Fruit fly (Drosophila melanogaster): ENCODE data around the gene p130CAS.

p130CAS gene

dm6 chr3L:165981-166788 is 13.5 kb downstream of the p130CAS start (continued):
- no peak for TF ChIP-seq CG3726 (GFP tag; IDR thresholded peaks at IDR 0.05)
- no peak for TF ChIP-seq CG7987 (GFP tag; optimal IDR thresholded peaks at IDR 0.05)
- TF ChIP-seq Spps (tag; optimal IDR thresholded peaks at IDR 0.05): no peak
- no peak for TF ChIP-seq Doc2 (GFP tag; IDR thresholded peaks at IDR 0.05)
- TF ChIP-seq Dref (GFP tag; IDR thresholded peaks at IDR 0.05): no peak
- TF ChIP-seq D (optimal IDR thresholded peaks at IDR 0.05): no peak
- peak; percentile 27 for TF ChIP-seq D (GFP tag; optimal IDR thresholded peaks at IDR 0.05)
- no peak for TF ChIP-seq Hmx (GFP tag; optimal IDR thresholded peaks at IDR 0.05)
- no peak for TF ChIP-seq Scr (GFP tag; IDR thresholded peaks at IDR 0.05; ENCODE audit: partially characterized antibody)
- no peak for TF ChIP-seq Ada2b (GFP tag; IDR thresholded peaks at IDR 0.05)
- no peak for TF ChIP-seq sima (GFP tag; optimal IDR thresholded peaks at IDR 0.05)
- no peak for TF ChIP-seq gt (GFP tag; IDR thresholded peaks at IDR 0.05)
- TF ChIP-seq CG15269 (tag; optimal IDR thresholded peaks at IDR 0.05): no peak
- no peak for TF ChIP-seq CoRest (tag; optimal IDR thresholded peaks at IDR 0.05)
- peak in 1 of 2 experiments; percentile 11 for TF ChIP-seq Hr51 (GFP tag; optimal IDR thresholded peaks at IDR 0.05)
- no peak for TF ChIP-seq dan (GFP tag; IDR thresholded peaks at IDR 0.05)
- 0 out of 2 replicates have a peak, but pooled peaks have one; percentile 12 for TF ChIP-seq ttk (GFP tag; IDR thresholded peaks at IDR 0.05)
- no peak for TF ChIP-seq sqz (GFP tag; optimal IDR thresholded peaks at IDR 0.05)
- 0 out of 2 replicates have a peak, but pooled peaks have one; percentile 22 for TF ChIP-seq stc (GFP tag; IDR thresholded peaks at IDR 0.05)
- TF ChIP-seq CG10565 (GFP tag; optimal IDR thresholded peaks at IDR 0.05): no peak
- no peak for TF ChIP-seq Sry-δ (GFP tag; optimal IDR thresholded peaks at IDR 0.05)
- no peak for TF ChIP-seq HLH54F (GFP tag; optimal IDR thresholded peaks at IDR 0.05)
- TF ChIP-seq sc (optimal IDR thresholded peaks at IDR 0.05): no peak
- no peak for TF ChIP-seq sc (GFP tag; optimal IDR thresholded peaks at IDR 0.05)
- TF ChIP-seq ranshi (GFP tag; IDR thresholded peaks at IDR 0.05): no peak
- TF ChIP-seq CG12744 (GFP tag; optimal IDR thresholded peaks at IDR 0.05): no peak
- TF ChIP-seq jing (GFP tag; optimal IDR thresholded peaks at IDR 0.05): no peak
- TF ChIP-seq CG9609 (GFP tag; optimal IDR thresholded peaks at IDR 0.05): no peak
- no peak for TF ChIP-seq CG1602 (GFP tag; optimal IDR thresholded peaks at IDR 0.05)
- TF ChIP-seq tin (GFP tag; optimal IDR thresholded peaks at IDR 0.05): peak; percentile 17
- TF ChIP-seq CG15514 (GFP tag; optimal IDR thresholded peaks at IDR 0.05): no peak
- TF ChIP-seq CG12236 (GFP tag; optimal IDR thresholded peaks at IDR 0.05): no peak
- TF ChIP-seq gsb (GFP tag; IDR thresholded peaks at IDR 0.05): no peak
- TF ChIP-seq CG10321 (GFP tag; IDR thresholded peaks at IDR 0.05): no peak
- TF ChIP-seq CG4404 (GFP tag; IDR thresholded peaks at IDR 0.05): no peak
- TF ChIP-seq CG33557 (GFP tag; optimal IDR thresholded peaks at IDR 0.05): no peak
- TF ChIP-seq CG14710 (tag; optimal IDR thresholded peaks at IDR 0.05): peak; percentile 2
- no peak for TF ChIP-seq CG14441 (GFP tag; IDR thresholded peaks at IDR 0.05)
- no peak for TF ChIP-seq Stat92E (GFP tag; optimal IDR thresholded peaks at IDR 0.05)
- no peak for TF ChIP-seq CG18619 (GFP tag; optimal IDR thresholded peaks at IDR 0.05)
- TF ChIP-seq rib (GFP tag; IDR thresholded peaks at IDR 0.05): no peak
- peak; percentile 37 for TF ChIP-seq CG8388 (GFP tag; optimal IDR thresholded peaks at IDR 0.05)
- TF ChIP-seq schlank (tag; optimal IDR thresholded peaks at IDR 0.05): no peak
- no peak for TF ChIP-seq CG3163 (GFP tag; optimal IDR thresholded peaks at IDR 0.05)
- TF ChIP-seq Poxn (GFP tag; IDR thresholded peaks at IDR 0.05): no peak
- TF ChIP-seq nmo (GFP tag; optimal IDR thresholded peaks at IDR 0.05): peak; percentile 15
- TF ChIP-seq CG2712 (tag; optimal IDR thresholded peaks at IDR 0.05): peak; percentile 52
- no peak for TF ChIP-seq vvl (GFP tag; IDR thresholded peaks at IDR 0.05)
- peak; percentile 6 for TF ChIP-seq bcd (GFP tag; optimal IDR thresholded peaks at IDR 0.05)
- TF ChIP-seq cwo (GFP tag; optimal IDR thresholded peaks at IDR 0.05): no peak

Data from whole organism, embryonic.